Fruit fly (Drosophila melanogaster): Measurements from ENCODE around the gene Rev1.

DNA sequence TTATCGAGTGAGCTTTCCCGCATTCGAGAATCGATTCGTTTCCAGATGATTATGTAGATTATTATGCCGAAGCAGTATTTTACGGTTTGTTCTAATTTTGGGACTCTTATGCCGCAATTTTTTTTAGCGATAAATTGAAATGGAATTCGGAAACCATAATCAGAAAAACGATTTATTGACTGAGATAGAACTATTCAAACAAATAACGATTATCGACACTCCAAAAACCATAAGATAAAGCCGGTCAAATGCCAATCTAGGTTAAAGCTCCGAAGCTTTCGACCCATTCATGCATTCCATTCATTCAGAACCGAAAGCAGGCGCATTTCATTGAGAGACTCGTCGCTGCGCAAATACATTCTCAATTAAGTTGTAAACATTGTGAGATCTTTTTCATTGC, 6.6 kb upstream of the Rev1 start:
- TF ChIP-seq Abd-B (GFP tag; optimal IDR thresholded peaks at IDR 0.05) (no peak), sage (GFP tag; optimal IDR thresholded peaks at IDR 0.05) (no peak), Jra (GFP tag; optimal IDR thresholded peaks at IDR 0.05) (no peak), pan (optimal IDR thresholded peaks at IDR 0.05) (no peak), brk (GFP tag; optimal IDR thresholded peaks at IDR 0.05) (no peak), dl (GFP tag; optimal IDR thresholded peaks at IDR 0.05; ENCODE audit: insufficient read depth in 1 of 2, partially characterized antibody in 2 of 2) (no peak)

All from whole organism, wandering third instar larva.